Fruit fly (Drosophila melanogaster) whole organism, prepupa: Measurements from ENCODE around the gene Cyp6d4.

Source experiments
- Blimp-1 ChIP-seq: fragments of 200-800 bp; sonication (Bioruptor generic); optimal IDR thresholded peaks from 3 replicates; lab custom pipeline; 2017; ENCODE audit warnings: missing biosample characterization, missing genetic modification characterization, mild to moderate bottlenecking, moderate library complexity, missing genetic modification reagents
- CG10631 ChIP-seq: fragments of 200-800 bp; sonication (Bioruptor generic); optimal IDR thresholded peaks from 2 replicates; lab custom pipeline; 2016; ENCODE audit warnings: missing biosample characterization, missing genetic modification characterization
- CG11294 ChIP-seq: fragments of 200-800 bp; sonication (Bioruptor generic); IDR thresholded peaks from 2 replicates; pipeline ENCODE4 v1.3.6; 2022; ENCODE audit warnings: missing biosample characterization, missing genetic modification characterization
- CG1621 ChIP-seq: fragments of 200-800 bp; sonication (Bioruptor generic); optimal IDR thresholded peaks from 3 replicates; lab custom pipeline; 2018; ENCODE audit warnings: missing biosample characterization, mild to moderate bottlenecking, missing genetic modification characterization
- CG16779 ChIP-seq: fragments of 200-800 bp; sonication (Bioruptor generic); optimal IDR thresholded peaks from 3 replicates; lab custom pipeline; 2017; ENCODE audit warnings: missing biosample characterization, mild to moderate bottlenecking, missing genetic modification characterization
- CG34406 ChIP-seq: fragments of 200-800 bp; sonication (Bioruptor generic); optimal IDR thresholded peaks from 3 replicates; lab custom pipeline; 2016; ENCODE audit warnings: missing biosample characterization, missing genetic modification characterization
- CG4318 ChIP-seq: fragments of 200-800 bp; sonication (Bioruptor generic); optimal IDR thresholded peaks from 3 replicates; lab custom pipeline; 2017; ENCODE audit warnings: missing biosample characterization, mild to moderate bottlenecking, missing genetic modification characterization
- CG6163 ChIP-seq: fragments of 200-800 bp; sonication (Bioruptor generic); IDR thresholded peaks from 3 replicates; pipeline ENCODE4 v1.3.6; 2022; ENCODE audit warnings: missing biosample characterization, missing genetic modification characterization
- CG6792 ChIP-seq: fragments of 200-800 bp; sonication (Bioruptor generic); optimal IDR thresholded peaks from 3 replicates; lab custom pipeline; 2016; ENCODE audit warnings: missing biosample characterization, missing genetic modification characterization
- CG6808 ChIP-seq: fragments of 200-800 bp; sonication (Bioruptor generic); optimal IDR thresholded peaks from 3 replicates; lab custom pipeline; 2017; ENCODE audit warnings: missing biosample characterization, missing genetic modification characterization, mild to moderate bottlenecking, moderate library complexity, missing genetic modification reagents
- CG7368 ChIP-seq: fragments of 200-800 bp; sonication (Bioruptor generic); optimal IDR thresholded peaks from 3 replicates; lab custom pipeline; 2016; ENCODE audit warnings: missing biosample characterization, missing genetic modification characterization
- CG8119 ChIP-seq: fragments of 200-800 bp; sonication (Bioruptor generic); IDR thresholded peaks from 3 replicates; pipeline ENCODE4 v1.3.6; 2022; ENCODE audit warnings: missing biosample characterization, missing genetic modification characterization
- CG8319 ChIP-seq: fragments of 200-800 bp; sonication (Bioruptor generic); optimal IDR thresholded peaks from 3 replicates; lab custom pipeline; 2016; ENCODE audit warnings: missing biosample characterization, missing genetic modification characterization
- CG8632 ChIP-seq: fragments of 200-800 bp; sonication (Bioruptor generic); optimal IDR thresholded peaks from 3 replicates; lab custom pipeline; 2016; ENCODE audit warnings: missing biosample characterization, missing genetic modification characterization
- CG9139 ChIP-seq: fragments of 200-800 bp; sonication (Bioruptor generic); optimal IDR thresholded peaks from 3 replicates; lab custom pipeline; 2017; ENCODE audit warnings: missing biosample characterization, mild to moderate bottlenecking, missing genetic modification characterization
- Eip75B ChIP-seq: fragments of 200-800 bp; sonication (Bioruptor generic); optimal IDR thresholded peaks from 3 replicates; lab custom pipeline; 2016; ENCODE audit warnings: missing biosample characterization, missing genetic modification characterization
- Eip78C ChIP-seq: fragments of 200-800 bp; sonication (Bioruptor generic); peaks from one replicate; lab custom pipeline; 2016; ENCODE audit warnings: missing biosample characterization, missing genetic modification characterization
- Ets21C ChIP-seq: fragments of 200-800 bp; sonication (Bioruptor generic); optimal IDR thresholded peaks from 3 replicates; lab custom pipeline; 2016; ENCODE audit warnings: missing biosample characterization, missing genetic modification characterization
- Ets96B ChIP-seq: fragments of 200-800 bp; optimal IDR thresholded peaks from 2 replicates; lab custom pipeline; 2019; ENCODE audit warnings: missing biosample characterization, mild to moderate bottlenecking, missing genetic modification characterization, moderate library complexity
- Gug ChIP-seq: fragments of 200-800 bp; sonication (Bioruptor generic); IDR thresholded peaks from 2 replicates; pipeline ENCODE4 v1.3.6; 2022; ENCODE audit warnings: missing biosample characterization, missing genetic modification characterization
- Hr39 ChIP-seq: fragments of 200-800 bp; sonication (Bioruptor generic); optimal IDR thresholded peaks from 2 replicates; lab custom pipeline; 2016; ENCODE audit warnings: missing biosample characterization, missing genetic modification characterization
- Hr4 ChIP-seq: fragments of 200-800 bp; sonication (Bioruptor generic); optimal IDR thresholded peaks from 3 replicates; lab custom pipeline; 2016; ENCODE audit warnings: missing biosample characterization, missing genetic modification characterization
- Met ChIP-seq: fragments of 200-800 bp; sonication (Bioruptor generic); optimal IDR thresholded peaks from 3 replicates; lab custom pipeline; 2016; ENCODE audit warnings: missing biosample characterization, missing genetic modification characterization
- Sox102F ChIP-seq: fragments of 200-800 bp; sonication (Bioruptor generic); optimal IDR thresholded peaks from 2 replicates; lab custom pipeline; 2016; ENCODE audit warnings: missing biosample characterization, mild to moderate bottlenecking, missing genetic modification characterization
- Sox14 ChIP-seq: fragments of 200-800 bp; sonication (Bioruptor generic); optimal IDR thresholded peaks from 3 replicates; lab custom pipeline; 2016; ENCODE audit warnings: missing biosample characterization, missing genetic modification characterization
- Sox15 ChIP-seq: fragments of 200-800 bp; sonication (Bioruptor generic); optimal IDR thresholded peaks from 3 replicates; lab custom pipeline; 2016; ENCODE audit warnings: missing biosample characterization, missing genetic modification characterization
- acj6 ChIP-seq: fragments of 200-800 bp; sonication (Bioruptor generic); optimal IDR thresholded peaks from 3 replicates; lab custom pipeline; 2016; ENCODE audit warnings: missing biosample characterization, missing genetic modification characterization
- cyc ChIP-seq: fragments of 200-800 bp; sonication (Bioruptor generic); optimal IDR thresholded peaks from 3 replicates; lab custom pipeline; 2016; ENCODE audit warnings: missing biosample characterization, missing genetic modification characterization
- dsx ChIP-seq: fragments of 200-800 bp; optimal IDR thresholded peaks from 3 replicates; lab custom pipeline; 2019; ENCODE audit warnings: missing biosample characterization, mild to moderate bottlenecking, missing genetic modification characterization, moderate library complexity; ENCODE audit not compliant: poor library complexity, severe bottlenecking
- eg ChIP-seq: fragments of 200-800 bp; sonication (Bioruptor generic); IDR thresholded peaks from 3 replicates; pipeline ENCODE4 v1.3.6; 2022; ENCODE audit warnings: missing biosample characterization, missing genetic modification characterization
- esn ChIP-seq: fragments of 200-800 bp; sonication (Bioruptor generic); optimal IDR thresholded peaks from 2 replicates; lab custom pipeline; 2016; ENCODE audit warnings: missing biosample characterization, mild to moderate bottlenecking, missing genetic modification characterization, moderate library complexity
- fd59A ChIP-seq: fragments of 200-800 bp; sonication (Bioruptor generic); optimal IDR thresholded peaks from 2 replicates; lab custom pipeline; 2017; ENCODE audit warnings: missing biosample characterization, mild to moderate bottlenecking, missing genetic modification characterization, missing genetic modification reagents
- fd85E ChIP-seq: fragments of 200-800 bp; sonication (Bioruptor generic); optimal IDR thresholded peaks from 3 replicates; lab custom pipeline; 2016; ENCODE audit warnings: missing biosample characterization, missing genetic modification characterization
- lz ChIP-seq: fragments of 200-800 bp; sonication (Bioruptor generic); optimal IDR thresholded peaks from 3 replicates; lab custom pipeline; 2016; ENCODE audit warnings: missing biosample characterization, missing genetic modification characterization
- net ChIP-seq: fragments of 200-800 bp; sonication (Bioruptor generic); optimal IDR thresholded peaks from 3 replicates; lab custom pipeline; 2016; ENCODE audit warnings: missing biosample characterization, missing genetic modification characterization
- salr ChIP-seq, 2 experiments: fragments of 200-800 bp; sonication (Bioruptor generic); optimal IDR thresholded peaks; 3 replicates each; lab custom pipeline; 2016 to 2018; ENCODE audit warnings: missing biosample characterization in 2 of 2, missing genetic modification characterization in 2 of 2, mild to moderate bottlenecking in 1 of 2
- spab ChIP-seq: fragments of 200-800 bp; sonication (Bioruptor generic); optimal IDR thresholded peaks from 2 replicates; lab custom pipeline; 2017; ENCODE audit warnings: missing biosample characterization, mild to moderate bottlenecking, missing genetic modification characterization, missing genetic modification reagents
- ss ChIP-seq, 2 experiments: fragments of 200-800 bp; sonication (Bioruptor generic); optimal IDR thresholded peaks; 2 replicates in 1 of 2; 3 replicates in 1 of 2; lab custom pipeline; 2017 to 2018; ENCODE audit warnings: mild to moderate bottlenecking in 2 of 2, missing biosample characterization in 2 of 2, missing genetic modification characterization in 2 of 2, moderate library complexity in 1 of 2
- svp ChIP-seq: fragments of 200-800 bp; sonication (Bioruptor generic); peaks from one replicate; lab custom pipeline; 2016; ENCODE audit warnings: missing biosample characterization, missing genetic modification characterization
- topi ChIP-seq: fragments of 200-800 bp; sonication (Bioruptor generic); optimal IDR thresholded peaks from 3 replicates; lab custom pipeline; 2016; ENCODE audit warnings: missing biosample characterization, missing genetic modification characterization

The Cyp6d4 gene

dm6 chr3R:22701793-22702192, 3.7 kb downstream of the Cyp6d4 start, which contains the start of the genes CG6972 and CCAP:
Gene CG6972, plus strand, starts transcription at chr3R:22702007.
Gene CCAP, minus strand, starts transcription at chr3R:22702084.
- TF ChIP-seq Met (no peak), fd59A (no peak), CG11294 (GFP tag; lab: Robert Waterston, UW) (no peak), CG7368 (GFP tag; lab: Kevin White, UChicago) (no peak), dsx (no peak), lz (GFP tag; lab: Kevin White, UChicago) (no peak), CG8632 (GFP tag; lab: Kevin White, UChicago) (no peak)

dm6 chr3R:22707178-22707577, 9.1 kb downstream of the Cyp6d4 start, which contains the start of gene CG13842:
Gene CG13842, minus strand, starts transcription at chr3R:22707278.
- TF ChIP-seq eg (GFP tag; lab: Robert Waterston, UW) (no peak), net (GFP tag; lab: Kevin White, UChicago) (no peak), Ets96B (tag; lab: Kevin White, UChicago) (no peak), Eip75B (GFP tag; lab: Kevin White, UChicago) (no peak), Eip78C (no peak), CG34406 (GFP tag; lab: Kevin White, UChicago) (no peak), Blimp-1 (no peak), spab (GFP tag; lab: Kevin White, UChicago) (no peak), CG16779 (tag; lab: Kevin White, UChicago) (no peak), Hr39 (no peak), CG7368 (GFP tag; lab: Kevin White, UChicago) (no peak), CG10631 (no peak), svp (GFP tag; lab: Kevin White, UChicago) (no peak), fd59A (no peak), ss (GFP tag; optimal IDR thresholded peaks at IDR 0.05; lab: Kevin White, UChicago) (no peak)

- TF ChIP-seq CG1621 (tag; lab: Kevin White, UChicago), result no peak
- no peak for TF ChIP-seq Gug (GFP tag; lab: Robert Waterston, UW)
- no peak for TF ChIP-seq acj6
- no peak for TF ChIP-seq Hr39
- TF ChIP-seq Sox14, result no peak
- TF ChIP-seq cyc (GFP tag; lab: Kevin White, UChicago), result no peak
- TF ChIP-seq Hr4 (GFP tag; lab: Kevin White, UChicago), result no peak
- no peak for TF ChIP-seq esn (GFP tag; lab: Kevin White, UChicago)
- TF ChIP-seq CG11294 (GFP tag; lab: Robert Waterston, UW), result no peak
- TF ChIP-seq Met, result no peak
- no peak for TF ChIP-seq Sox102F (GFP tag; lab: Kevin White, UChicago)
- no peak for TF ChIP-seq ss (GFP tag; optimal IDR thresholded peaks at IDR 0.05; lab: Kevin White, UChicago)
- TF ChIP-seq, all 60 proteins: peak for 0
Observed at dm6 chr3R:22710662-22711061, 12.5 kb downstream of the Cyp6d4 start, which contains the start of gene CG4907. Gene CG4907, minus strand, starts transcription at chr3R:22710762.

dm6 chr3R:22717863-22718262, 19.7 kb downstream of the Cyp6d4 start:
- no peak for TF ChIP-seq Sox15 (GFP tag; lab: Kevin White, UChicago)
- TF ChIP-seq CG8319 (GFP tag; lab: Kevin White, UChicago), result no peak
- TF ChIP-seq Ets96B (tag; lab: Kevin White, UChicago), result no peak
- TF ChIP-seq CG10631, result no peak
- no peak for TF ChIP-seq CG8119 (GFP tag; lab: Robert Waterston, UW)
- no peak for TF ChIP-seq CG6808
- no peak for TF ChIP-seq CG6163
- TF ChIP-seq fd85E (GFP tag; lab: Kevin White, UChicago), result no peak
- no peak for TF ChIP-seq CG6792 (GFP tag; lab: Kevin White, UChicago)
- no peak for TF ChIP-seq salr (GFP tag; optimal IDR thresholded peaks at IDR 0.05; lab: Kevin White, UChicago)
- TF ChIP-seq acj6, result no peak
- TF ChIP-seq topi (GFP tag; lab: Kevin White, UChicago), result no peak
- TF ChIP-seq CG34406 (GFP tag; lab: Kevin White, UChicago), result no peak
- no peak for TF ChIP-seq CG7368 (GFP tag; lab: Kevin White, UChicago)
- TF ChIP-seq Ets21C (GFP tag; lab: Kevin White, UChicago), result no peak
- no peak for TF ChIP-seq CG9139 (GFP tag; lab: Kevin White, UChicago)
- no peak for TF ChIP-seq Gug (GFP tag; lab: Robert Waterston, UW)
- no peak for TF ChIP-seq CG4318
- TF ChIP-seq Sox14, result no peak
